Worm (Caenorhabditis elegans) whole organism, L3 larva: ENCODE measurements around the gene pgph-3.

Source experiments
- ama-1 ChIP-seq: fragments of 150-350 bp; optimal IDR thresholded peaks from 2 replicates; lab custom pipeline; 2018
- nhr-237 ChIP-seq: fragments of 150-350 bp; optimal IDR thresholded peaks from 2 replicates; lab custom pipeline; 2014; ENCODE audit warnings: missing biosample characterization, missing genetic modification characterization
- snpc-4 ChIP-seq: fragments of 150-350 bp; optimal IDR thresholded peaks from 2 replicates; lab custom pipeline; 2014; ENCODE audit warnings: missing biosample characterization, missing genetic modification characterization
- unc-62 ChIP-seq: fragments of 150-350 bp; sonication (generic microtip); optimal IDR thresholded peaks from 4 replicates; lab custom pipeline; 2014; ENCODE audit warnings: missing biosample characterization, missing genetic modification reagents, missing genetic modification characterization

ce11 chrV:5713510-5713909, 50.1 kb downstream of the pgph-3 start:
- TF ChIP-seq nhr-237 (tag; lab: Kevin White, UChicago) (no peak), snpc-4 (tag; lab: Kevin White, UChicago) (no peak), ama-1 (lab: Kevin White, UChicago) (no peak), unc-62 (no peak)
